Fruit fly (Drosophila melanogaster) whole organism, embryonic: ENCODE results near the gene CG10274.

ENCODE experiments used
- C15 ChIP-seq: fragments of 200-800 bp; sonication (Bioruptor generic); IDR thresholded peaks from 3 replicates; pipeline ENCODE4 v1.3.6; 2022; ENCODE audit warnings: missing biosample characterization, missing genetic modification characterization
- CG12942 ChIP-seq: fragments of 200-800 bp; sonication (Bioruptor generic); optimal IDR thresholded peaks from 3 replicates; lab custom pipeline; 2016; ENCODE audit warnings: missing biosample characterization, missing genetic modification characterization
- CG13894 ChIP-seq: fragments of 200-800 bp; sonication (Bioruptor generic); optimal IDR thresholded peaks from 3 replicates; lab custom pipeline; 2018; ENCODE audit warnings: missing biosample characterization, mild to moderate bottlenecking, missing genetic modification characterization, moderate library complexity
- CG15073 ChIP-seq: fragments of 200-800 bp; sonication (Bioruptor generic); optimal IDR thresholded peaks from 2 replicates; lab custom pipeline; 2016; ENCODE audit warnings: missing biosample characterization, missing genetic modification characterization
- CG1647 ChIP-seq: fragments of 200-800 bp; sonication (Bioruptor generic); optimal IDR thresholded peaks from 3 replicates; lab custom pipeline; 2016; ENCODE audit warnings: missing biosample characterization, missing genetic modification characterization
- CG17186 ChIP-seq: fragments of 200-800 bp; sonication (Bioruptor generic); optimal IDR thresholded peaks from 3 replicates; lab custom pipeline; 2017; ENCODE audit warnings: missing biosample characterization, missing genetic modification reagents, missing genetic modification characterization
- CG1832 ChIP-seq: fragments of 200-800 bp; sonication (Bioruptor generic); optimal IDR thresholded peaks from 2 replicates; lab custom pipeline; 2017; ENCODE audit warnings: missing biosample characterization, mild to moderate bottlenecking, missing genetic modification characterization, inconsistent platforms
- CG6791 ChIP-seq: fragments of 200-800 bp; sonication (Bioruptor generic); IDR thresholded peaks from 3 replicates; pipeline ENCODE4 v1.3.6; 2022; ENCODE audit warnings: missing biosample characterization, missing genetic modification characterization; ENCODE audit not compliant: partially characterized antibody
- CG7963 ChIP-seq: fragments of 200-800 bp; sonication (Bioruptor generic); IDR thresholded peaks from 3 replicates; pipeline ENCODE4 v1.3.6; 2022; ENCODE audit warnings: missing biosample characterization, missing genetic modification characterization; ENCODE audit not compliant: partially characterized antibody
- CHES-1-like ChIP-seq: fragments of 200-800 bp; sonication (Bioruptor generic); optimal IDR thresholded peaks from 2 replicates; lab custom pipeline; 2016; ENCODE audit warnings: missing biosample characterization, missing genetic modification characterization
- Doc2 ChIP-seq: fragments of 200-800 bp; sonication (Bioruptor generic); IDR thresholded peaks from 2 replicates; pipeline ENCODE4 v1.3.6; 2022; ENCODE audit warnings: missing biosample characterization, missing genetic modification characterization
- Dref ChIP-seq: fragments of 200-800 bp; sonication (Bioruptor generic); IDR thresholded peaks from 2 replicates; pipeline ENCODE4 v1.3.6; 2022; ENCODE audit warnings: missing biosample characterization, missing genetic modification characterization
- Gsc ChIP-seq: fragments of 200-800 bp; sonication (Bioruptor generic); IDR thresholded peaks from 2 replicates; pipeline ENCODE4 v1.3.6; 2022; ENCODE audit warnings: missing biosample characterization, missing genetic modification characterization
- Hey ChIP-seq: fragments of 200-800 bp; sonication (Bioruptor generic); optimal IDR thresholded peaks from 3 replicates; lab custom pipeline; 2018; ENCODE audit warnings: missing biosample characterization, mild to moderate bottlenecking, missing genetic modification characterization
- Hr3 ChIP-seq: fragments of 200-800 bp; sonication (Bioruptor generic); optimal IDR thresholded peaks from 3 replicates; lab custom pipeline; 2016; ENCODE audit warnings: missing biosample characterization, missing genetic modification characterization
- Nf-YB ChIP-seq: fragments of 200-800 bp; sonication (Bioruptor generic); optimal IDR thresholded peaks from 3 replicates; lab custom pipeline; 2019; ENCODE audit warnings: missing biosample characterization, mild to moderate bottlenecking, missing genetic modification characterization, moderate library complexity
- Pdp1 ChIP-seq, 2 experiments: fragments of 200-800 bp; sonication (Bioruptor generic); optimal IDR thresholded peaks; 3 replicates each; lab custom pipeline; 2016; ENCODE audit warnings: missing biosample characterization in 2 of 2, missing genetic modification characterization in 2 of 2, mild to moderate bottlenecking in 1 of 2, moderate library complexity in 1 of 2
- Rfx ChIP-seq: fragments of 200-800 bp; sonication (Bioruptor generic); IDR thresholded peaks from 2 replicates; pipeline ENCODE4 v1.3.6; 2022; ENCODE audit warnings: missing biosample characterization, missing genetic modification characterization
- Sry-β ChIP-seq: fragments of 200-800 bp; sonication (Bioruptor generic); optimal IDR thresholded peaks from 2 replicates; lab custom pipeline; 2018; ENCODE audit warnings: missing biosample characterization, mild to moderate bottlenecking, missing genetic modification characterization, moderate library complexity
- Taf1 ChIP-seq: fragments of 200-800 bp; sonication (Bioruptor generic); IDR thresholded peaks from 2 replicates; pipeline ENCODE4 v1.3.6; 2022; ENCODE audit warnings: missing biosample characterization, missing genetic modification characterization
- abd-A ChIP-seq: fragments of 200-800 bp; sonication (Bioruptor generic); optimal IDR thresholded peaks from 3 replicates; lab custom pipeline; 2019; ENCODE audit warnings: missing biosample characterization, mild to moderate bottlenecking, missing genetic modification characterization, moderate library complexity
- amos ChIP-seq: fragments of 200-800 bp; sonication (Bioruptor generic); IDR thresholded peaks from 2 replicates; pipeline ENCODE4 v1.3.6; 2022; ENCODE audit warnings: missing biosample characterization, missing genetic modification characterization; ENCODE audit not compliant: partially characterized antibody
- cg ChIP-seq: fragments of 200-800 bp; sonication (Bioruptor generic); optimal IDR thresholded peaks from 3 replicates; lab custom pipeline; 2019; ENCODE audit warnings: missing biosample characterization, mild to moderate bottlenecking, missing genetic modification characterization, moderate library complexity
- chinmo ChIP-seq: fragments of 200-800 bp; sonication (Bioruptor generic); IDR thresholded peaks from 4 replicates; pipeline ENCODE4 v1.3.6; 2022; ENCODE audit warnings: missing biosample characterization, missing genetic modification characterization; ENCODE audit not compliant: partially characterized antibody
- corto ChIP-seq: fragments of 200-800 bp; sonication (Bioruptor generic); optimal IDR thresholded peaks from 2 replicates; lab custom pipeline; 2016; ENCODE audit warnings: missing biosample characterization, mild to moderate bottlenecking, missing genetic modification characterization, moderate library complexity
- fd3F ChIP-seq: fragments of 200-800 bp; sonication (Bioruptor generic); optimal IDR thresholded peaks from 2 replicates; lab custom pipeline; 2018; ENCODE audit warnings: missing biosample characterization, mild to moderate bottlenecking, missing genetic modification characterization, moderate library complexity
- insv ChIP-seq, 2 experiments: fragments of 200-800 bp; sonication (Bioruptor generic); optimal IDR thresholded peaks; 3 replicates each; lab custom pipeline; 2016 to 2018; ENCODE audit warnings: missing biosample characterization in 2 of 2, missing genetic modification characterization in 2 of 2
- luna ChIP-seq: fragments of 200-800 bp; sonication (Bioruptor generic); optimal IDR thresholded peaks from 2 replicates; lab custom pipeline; 2016; ENCODE audit warnings: missing biosample characterization, missing genetic modification characterization
- nerfin-1 ChIP-seq: fragments of 200-800 bp; sonication (Bioruptor generic); optimal IDR thresholded peaks from 3 replicates; lab custom pipeline; 2019; ENCODE audit warnings: missing biosample characterization, mild to moderate bottlenecking, missing genetic modification characterization, moderate library complexity
- p53 ChIP-seq: fragments of 200-800 bp; sonication (Bioruptor generic); optimal IDR thresholded peaks from 2 replicates; lab custom pipeline; 2016; ENCODE audit warnings: missing biosample characterization, missing genetic modification characterization
- pita ChIP-seq: fragments of 200-800 bp; sonication (Bioruptor generic); optimal IDR thresholded peaks from 2 replicates; lab custom pipeline; 2017; ENCODE audit warnings: missing biosample characterization, mild to moderate bottlenecking, missing genetic modification characterization
- rib ChIP-seq: fragments of 200-800 bp; sonication (Bioruptor generic); IDR thresholded peaks from 2 replicates; pipeline ENCODE4 v1.3.6; 2022; ENCODE audit warnings: missing biosample characterization, missing genetic modification characterization
- row ChIP-seq: fragments of 200-800 bp; sonication (Bioruptor generic); IDR thresholded peaks from 3 replicates; pipeline ENCODE4 v1.3.6; 2022; ENCODE audit warnings: missing biosample characterization, missing genetic modification characterization
- run ChIP-seq: fragments of 200-800 bp; sonication (Bioruptor generic); optimal IDR thresholded peaks from 3 replicates; lab custom pipeline; 2018; ENCODE audit warnings: missing biosample characterization, mild to moderate bottlenecking, missing genetic modification characterization
- scrt ChIP-seq: fragments of 200-800 bp; sonication (Bioruptor generic); optimal IDR thresholded peaks from 2 replicates; lab custom pipeline; 2018; ENCODE audit warnings: missing biosample characterization, mild to moderate bottlenecking, missing genetic modification characterization, moderate library complexity
- sd ChIP-seq: fragments of 200-800 bp; sonication (Bioruptor generic); optimal IDR thresholded peaks from 3 replicates; lab custom pipeline; 2018; ENCODE audit warnings: missing biosample characterization, mild to moderate bottlenecking, missing genetic modification characterization, moderate library complexity
- sens ChIP-seq: fragments of 200-800 bp; sonication (Bioruptor generic); peaks from one replicate; lab custom pipeline; 2016; ENCODE audit warnings: missing biosample characterization, missing genetic modification characterization
- tll ChIP-seq, 2 experiments: fragments of 200-800 bp in 1 of 2; fragments of >200 bp in 1 of 2; sonication (Bioruptor generic) in 1 of 2; optimal IDR thresholded peaks; 2 replicates each; lab custom pipeline; 2017 to 2019; ENCODE audit warnings: missing biosample characterization in 2 of 2, missing genetic modification characterization in 2 of 2, mild to moderate bottlenecking in 1 of 2, moderate library complexity in 1 of 2
- vvl ChIP-seq: fragments of 200-800 bp; sonication (Bioruptor generic); IDR thresholded peaks from 2 replicates; pipeline ENCODE4 v1.3.6; 2022; ENCODE audit warnings: missing biosample characterization, missing genetic modification characterization
- zfh2 ChIP-seq: fragments of 200-800 bp; sonication (Bioruptor generic); optimal IDR thresholded peaks from 2 replicates; lab custom pipeline; 2016; ENCODE audit warnings: missing biosample characterization, missing genetic modification characterization

The CG10274 gene

DNA sequence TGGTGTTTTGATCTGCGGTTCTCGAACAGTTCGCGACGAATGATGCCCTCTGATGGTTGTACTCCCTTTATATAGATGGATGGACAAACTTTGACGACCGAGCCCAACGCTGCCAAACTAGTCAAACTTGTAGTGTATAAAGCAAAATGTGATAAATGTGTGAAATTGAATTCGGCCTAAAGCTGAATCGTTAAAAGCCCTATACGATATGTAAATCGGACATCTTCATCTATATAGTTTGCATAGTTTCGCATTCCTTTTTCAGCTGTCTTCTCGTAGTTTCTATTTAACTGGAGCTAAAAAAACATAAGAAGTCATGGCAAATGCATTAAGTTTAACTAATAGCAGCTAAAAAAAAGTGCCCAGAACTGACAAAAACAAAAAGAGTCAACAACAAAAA lies 48.1 kb downstream of the CG10274 start, which contains the start of gene Lcp65Ag2:
Gene Lcp65Ag2, minus strand, starts transcription at position 48 of the 400 bp plus-strand sequence.
- TF ChIP-seq zfh2 (no peak), amos (GFP tag; lab: Robert Waterston, UW) (peak; percentile 8; the same call in 1 of the 2 replicates), abd-A (peak; percentile 18), CG7963 (GFP tag; lab: Robert Waterston, UW) (no peak), CG12942 (GFP tag; lab: Kevin White, UChicago) (no peak), C15 (no peak), luna (no peak), CG17186 (GFP tag; lab: Kevin White, UChicago) (no peak), sd (tag; lab: Kevin White, UChicago) (peak; percentile 6), chinmo (GFP tag; lab: Robert Waterston, UW) (0 out of 4 replicates have a peak, but pooled peaks have one; percentile 12), tll (GFP tag; optimal IDR thresholded peaks at IDR 0.05; lab: Kevin White, UChicago) (no peak), CHES-1-like (GFP tag; lab: Kevin White, UChicago) (no peak), Nf-YB (no peak), CG1647 (no peak), CG13894 (tag; lab: Kevin White, UChicago) (peak; percentile 96), p53 (GFP tag; lab: Kevin White, UChicago) (no peak), cg (no peak)

DNA sequence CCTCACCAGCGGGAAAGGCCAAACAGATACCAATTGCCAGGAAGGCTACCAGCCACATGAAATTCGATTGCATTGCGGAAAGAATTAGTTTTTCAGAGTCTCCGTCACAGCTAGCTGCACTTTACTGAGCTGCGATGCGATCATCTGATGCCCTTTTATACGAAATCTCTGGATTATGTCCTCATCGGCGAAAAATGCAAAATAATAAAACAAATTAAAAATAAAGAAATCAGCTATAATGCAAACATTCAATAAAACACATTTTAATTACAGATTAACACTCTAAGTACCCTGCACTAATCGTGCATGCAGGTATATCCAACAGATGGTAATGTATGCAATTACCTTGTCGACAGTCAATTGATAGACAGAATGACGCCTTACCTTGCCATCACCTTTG lies 49.6 kb downstream of the CG10274 start, which contains the start of gene Cpr65Au:
Gene Cpr65Au, minus strand, starts transcription at position 101 of the 400 bp plus-strand sequence.
- TF ChIP-seq rib (GFP tag; lab: Robert Waterston, UW): no peak
- TF ChIP-seq Hr3: no peak
- TF ChIP-seq Taf1 (GFP tag; lab: Robert Waterston, UW): no peak
- no peak for TF ChIP-seq Doc2
- no peak for TF ChIP-seq sens (GFP tag; lab: Kevin White, UChicago)
- TF ChIP-seq run (tag; lab: Kevin White, UChicago): no peak
- TF ChIP-seq Sry-β (GFP tag; lab: Kevin White, UChicago): no peak
- no peak for TF ChIP-seq row

DNA sequence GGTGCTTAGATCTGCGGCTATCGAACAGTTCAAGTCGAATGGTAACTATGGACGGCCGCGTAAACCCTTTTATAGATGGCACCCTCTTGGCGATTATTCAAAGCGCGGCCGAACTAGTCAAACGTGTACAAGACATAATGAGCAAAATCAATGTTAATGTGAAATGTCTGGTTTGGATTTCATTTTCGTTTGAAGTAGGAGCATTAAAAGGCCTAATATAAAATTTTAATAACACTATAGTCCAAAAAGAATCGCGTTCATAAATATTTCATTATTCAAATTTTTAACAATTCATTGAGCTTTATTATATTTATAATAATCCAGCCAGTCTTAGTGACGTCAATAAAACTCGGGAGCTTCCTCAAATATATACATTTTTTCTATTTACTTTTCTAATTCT lies 50.7 kb downstream of the CG10274 start, which contains the start of gene Lcp65Ag3:
Gene Lcp65Ag3, minus strand, starts transcription at position 46 of the 400 bp plus-strand sequence.
- TF ChIP-seq corto (GFP tag; lab: Kevin White, UChicago): no peak
- TF ChIP-seq fd3F: no peak
- no peak for TF ChIP-seq Gsc
- TF ChIP-seq vvl (GFP tag; lab: Robert Waterston, UW): peak; percentile 47
- peak; percentile 56 for TF ChIP-seq CG13894 (tag; lab: Kevin White, UChicago)
- no peak for TF ChIP-seq Hey (tag; lab: Kevin White, UChicago)
- TF ChIP-seq CG6791 (GFP tag; lab: Robert Waterston, UW): no peak
- no peak for TF ChIP-seq pita (GFP tag; lab: Kevin White, UChicago)
- TF ChIP-seq Pdp1 (GFP tag; optimal IDR thresholded peaks at IDR 0.05; lab: Kevin White, UChicago): no peak
- TF ChIP-seq scrt (GFP tag; lab: Kevin White, UChicago): no peak
- no peak for TF ChIP-seq CG17186 (GFP tag; lab: Kevin White, UChicago)
- TF ChIP-seq insv (GFP tag; optimal IDR thresholded peaks at IDR 0.05; lab: Kevin White, UChicago): no peak
- no peak for TF ChIP-seq Dref (GFP tag; lab: Robert Waterston, UW)
- TF ChIP-seq CG1832 (GFP tag; lab: Kevin White, UChicago): no peak
- peak; percentile 70 for TF ChIP-seq abd-A
- 0 out of 2 replicates have a peak, but pooled peaks have one; percentile 11 for TF ChIP-seq Rfx (GFP tag; lab: Robert Waterston, UW)
- TF ChIP-seq CG1647: no peak
- TF ChIP-seq nerfin-1: no peak
- no peak for TF ChIP-seq CG15073 (GFP tag; lab: Kevin White, UChicago)
